Fruit fly (Drosophila melanogaster): ENCODE data around the gene CG3708.

CG3708 gene

dm6 chrX:935049-935900 is 5.4 kb upstream of the CG3708 start, which contains the start of gene TRAM (continued):
- TF ChIP-seq pdm3 (GFP tag; optimal IDR thresholded peaks at IDR 0.05) (peak; percentile 97), vri (GFP tag; optimal IDR thresholded peaks at IDR 0.05) (peak; percentile 95), OdsH (GFP tag; optimal IDR thresholded peaks at IDR 0.05) (peak; percentile 97), CG11762 (GFP tag; optimal IDR thresholded peaks at IDR 0.05; ENCODE audit: insufficient read depth) (peak; percentile 94), salr (GFP tag; optimal IDR thresholded peaks at IDR 0.05) (peak in 1 of 2 experiments; percentile 96), acj6 (GFP tag; optimal IDR thresholded peaks at IDR 0.05) (peak; percentile 96), CG11294 (GFP tag; IDR thresholded peaks at IDR 0.05) (peak; percentile 98), Blimp-1 (GFP tag; optimal IDR thresholded peaks at IDR 0.05) (peak; percentile 92), Lpt (GFP tag; optimal IDR thresholded peaks at IDR 0.05) (peak; percentile 97), CG8632 (GFP tag; optimal IDR thresholded peaks at IDR 0.05) (peak; percentile 95), Eip75B (GFP tag; optimal IDR thresholded peaks at IDR 0.05) (peak; percentile 97), Sox15 (GFP tag; optimal IDR thresholded peaks at IDR 0.05) (peak; percentile 97), CG7368 (GFP tag; optimal IDR thresholded peaks at IDR 0.05) (peak; percentile 98), dsx (GFP tag; optimal IDR thresholded peaks at IDR 0.05; ENCODE audit: poor library complexity, severe bottlenecking) (peak; percentile 94), CG16779 (tag; optimal IDR thresholded peaks at IDR 0.05) (peak; percentile 96), achi (GFP tag; optimal IDR thresholded peaks at IDR 0.05) (peak; percentile 97), Ets96B (tag; optimal IDR thresholded peaks at IDR 0.05) (peak; percentile 97), fkh (GFP tag; optimal IDR thresholded peaks at IDR 0.05) (peak; percentile 98), Ets21C (GFP tag; optimal IDR thresholded peaks at IDR 0.05) (peak; percentile 95), CG11902 (GFP tag; optimal IDR thresholded peaks at IDR 0.05) (peak; percentile 96), Gug (GFP tag; IDR thresholded peaks at IDR 0.05) (peak; percentile 99), CG8319 (GFP tag; optimal IDR thresholded peaks at IDR 0.05) (peak; percentile 94), CG1621 (tag; optimal IDR thresholded peaks at IDR 0.05) (peak; percentile 96), CG6163 (GFP tag; IDR thresholded peaks at IDR 0.05) (peak; percentile 99)

- no peak for TF ChIP-seq cyc (GFP tag; optimal IDR thresholded peaks at IDR 0.05)
- no peak for TF ChIP-seq Blimp-1 (GFP tag; optimal IDR thresholded peaks at IDR 0.05)
- TF ChIP-seq Hr4 (GFP tag; optimal IDR thresholded peaks at IDR 0.05), result no peak
- no peak for TF ChIP-seq fkh (GFP tag; optimal IDR thresholded peaks at IDR 0.05)
- no peak for TF ChIP-seq pdm3 (GFP tag; optimal IDR thresholded peaks at IDR 0.05)
- TF ChIP-seq CG8632 (GFP tag; optimal IDR thresholded peaks at IDR 0.05), result no peak
- TF ChIP-seq CG8119 (GFP tag; IDR thresholded peaks at IDR 0.05), result no peak
- TF ChIP-seq salr (GFP tag; optimal IDR thresholded peaks at IDR 0.05), result no peak
- no peak for TF ChIP-seq CG11294 (GFP tag; IDR thresholded peaks at IDR 0.05)
Observed at dm6 chrX:933997-934396, 4.1 kb upstream of the CG3708 start.

- TF ChIP-seq Blimp-1 (GFP tag; optimal IDR thresholded peaks at IDR 0.05), result no peak
- no peak for TF ChIP-seq CG6163 (GFP tag; IDR thresholded peaks at IDR 0.05)
- no peak for TF ChIP-seq Lpt (GFP tag; optimal IDR thresholded peaks at IDR 0.05)
Observed at dm6 chrX:932859-933258, 3.0 kb upstream of the CG3708 start.

dm6 chrX:932166-932565 is 2.3 kb upstream of the CG3708 start, which contains the start of the genes CG32815 and CG3706:
TSS of gene CG32815 (plus strand) at chrX:932466.
TSS of gene CG3706 (minus strand) at chrX:932475.
- TF ChIP-seq acj6 (GFP tag; optimal IDR thresholded peaks at IDR 0.05) (no peak), CG16779 (tag; optimal IDR thresholded peaks at IDR 0.05) (no peak), CG6792 (GFP tag; optimal IDR thresholded peaks at IDR 0.05) (no peak), CG3032 (tag; optimal IDR thresholded peaks at IDR 0.05) (no peak), Met (GFP tag; optimal IDR thresholded peaks at IDR 0.05) (no peak), Gug (GFP tag; IDR thresholded peaks at IDR 0.05) (no peak), CG11762 (GFP tag; optimal IDR thresholded peaks at IDR 0.05; ENCODE audit: insufficient read depth) (no peak), CG8119 (GFP tag; IDR thresholded peaks at IDR 0.05) (no peak), OdsH (GFP tag; optimal IDR thresholded peaks at IDR 0.05) (no peak), CG6808 (GFP tag; optimal IDR thresholded peaks at IDR 0.05) (no peak), esn (GFP tag; optimal IDR thresholded peaks at IDR 0.05) (no peak), ss (GFP tag; optimal IDR thresholded peaks at IDR 0.05) (no peak), Sox14 (GFP tag; optimal IDR thresholded peaks at IDR 0.05) (no peak), lz (GFP tag; optimal IDR thresholded peaks at IDR 0.05) (no peak), CG6276 (GFP tag; optimal IDR thresholded peaks at IDR 0.05) (no peak), Sox102F (GFP tag; optimal IDR thresholded peaks at IDR 0.05) (no peak), CG34406 (GFP tag; optimal IDR thresholded peaks at IDR 0.05) (no peak), Hr4 (GFP tag; optimal IDR thresholded peaks at IDR 0.05) (no peak), Lpt (GFP tag; optimal IDR thresholded peaks at IDR 0.05) (no peak)

Data from whole organism, prepupa.